Worm (Caenorhabditis elegans): ENCODE data around the gene C48B4.8.

The C48B4.8 gene

DNA sequence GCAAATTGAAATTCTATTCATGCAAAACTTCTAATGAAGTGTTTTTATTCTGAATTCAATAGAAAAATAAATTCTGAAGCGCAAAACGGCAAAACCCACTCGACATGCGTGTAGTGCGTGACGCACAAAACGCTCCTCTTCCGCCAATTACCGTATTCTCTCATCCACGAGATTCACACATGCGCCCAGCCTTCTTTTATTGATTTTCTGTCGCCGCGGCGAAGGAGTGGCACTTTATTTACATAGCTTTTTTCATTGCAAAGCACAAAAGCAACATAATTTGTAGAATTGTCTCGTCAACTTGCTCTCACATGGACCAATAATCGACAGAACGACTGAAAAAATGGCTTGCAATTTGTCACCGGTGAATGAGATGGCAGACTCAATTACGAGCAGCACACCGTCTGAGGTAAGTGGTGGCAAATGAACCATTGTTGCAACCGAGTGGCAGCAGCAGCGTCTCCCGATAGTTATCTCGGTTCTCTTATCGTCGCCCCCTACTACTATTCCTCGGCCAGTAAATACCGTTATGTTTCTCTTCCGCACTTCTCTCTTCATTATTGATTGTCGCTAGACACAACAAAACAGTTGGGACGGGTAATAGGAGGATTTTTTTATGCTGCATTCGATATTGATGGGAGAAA lies 14.9 kb downstream of the C48B4.8 start, which contains the start of gene unc-16 (continued):
- TF ChIP-seq ceh-90 (tag; optimal IDR thresholded peaks at IDR 0.05) (peak; percentile 43), nhr-11 (tag; optimal IDR thresholded peaks at IDR 0.05) (peak; percentile 11), ceh-82 (tag; optimal IDR thresholded peaks at IDR 0.05) (peak; percentile 78 to 92 (median 89)), nhr-28 (tag; optimal IDR thresholded peaks at IDR 0.05) (no peak), nhr-85 (tag) (peak; percentile 88), C34B4.2 (tag; optimal IDR thresholded peaks at IDR 0.05) (no peak), tbx-2 (tag; optimal IDR thresholded peaks at IDR 0.05) (peak; percentile 93), aly-2 (tag; optimal IDR thresholded peaks at IDR 0.05) (peak; percentile 72), unc-130 (tag; optimal IDR thresholded peaks at IDR 0.05) (peak; percentile 88), snu-23 (GFP tag; optimal IDR thresholded peaks at IDR 0.05) (peak; percentile 95), unc-98 (GFP tag; IDR thresholded peaks at IDR 0.05) (no peak), vab-15 (tag; optimal IDR thresholded peaks at IDR 0.05) (no peak)

ce11 chrIII:9544820-9545219 lies 16.2 kb downstream of the C48B4.8 start, which contains the start of gene ZK1098.12:
TSS of gene ZK1098.12 (plus strand) at chrIII:9545120.
- TF ChIP-seq efl-1 (optimal IDR thresholded peaks at IDR 0.05), result no peak
- peak in 1 of 2 experiments; percentile 76 for TF ChIP-seq efl-1 (GFP tag; optimal IDR thresholded peaks at IDR 0.05 in 1 of 2)
- TF ChIP-seq F16B12.6 (tag; optimal IDR thresholded peaks at IDR 0.05), result no peak

ce11 chrIII:9544125-9544524 lies 16.9 kb downstream of the C48B4.8 start, which contains the start of gene ZK1098.9:
TSS of gene ZK1098.9 (plus strand) at chrIII:9544425.
- TF ChIP-seq hpl-2 (GFP tag; optimal IDR thresholded peaks at IDR 0.05), result no peak
- no peak for TF ChIP-seq nhr-85 (tag)
- no peak for TF ChIP-seq hlh-17 (GFP tag; optimal IDR thresholded peaks at IDR 0.05; ENCODE audit: borderline replicate concordance)
- TF ChIP-seq skn-1 (tag; optimal IDR thresholded peaks at IDR 0.05), result no peak
- no peak for TF ChIP-seq nhr-28 (tag; optimal IDR thresholded peaks at IDR 0.05)
- no peak for TF ChIP-seq nhr-84 (tag; optimal IDR thresholded peaks at IDR 0.05)
- no peak for TF ChIP-seq ama-1 (optimal IDR thresholded peaks at IDR 0.05)
- no peak for TF ChIP-seq lin-13 (GFP tag; optimal IDR thresholded peaks at IDR 0.05)

- TF ChIP-seq efl-1 (optimal IDR thresholded peaks at IDR 0.05) (peak; percentile 29 to 70), efl-1 (GFP tag; optimal IDR thresholded peaks at IDR 0.05 in 1 of 2) (peak; percentile 79 to 96), lin-15B (tag; optimal IDR thresholded peaks at IDR 0.05) (peak; percentile 17), F16B12.6 (tag; optimal IDR thresholded peaks at IDR 0.05) (peak; percentile 34), isw-1 (GFP tag; IDR thresholded peaks at IDR 0.05) (no peak), ceh-82 (tag; optimal IDR thresholded peaks at IDR 0.05) (peak in 1 of 3 experiments; percentile 30), dpl-1 (GFP tag; optimal IDR thresholded peaks at IDR 0.05) (peak; percentile 70 to 80 (median 71)), nhr-85 (tag) (peak; percentile 38), unc-130 (tag; optimal IDR thresholded peaks at IDR 0.05) (no peak), snu-23 (GFP tag; optimal IDR thresholded peaks at IDR 0.05) (peak; percentile 28), mep-1 (tag; optimal IDR thresholded peaks at IDR 0.05) (peak; percentile 16), efl-3 (GFP tag; optimal IDR thresholded peaks at IDR 0.05) (no peak), elt-3 (tag; optimal IDR thresholded peaks at IDR 0.05) (peak in 1 of 6 experiments; percentile 24), tbx-2 (tag; optimal IDR thresholded peaks at IDR 0.05) (peak; percentile 21), lin-35 (GFP tag; optimal IDR thresholded peaks at IDR 0.05) (peak; percentile 44 to 90), C16A3.4 (tag; optimal IDR thresholded peaks at IDR 0.05) (peak; percentile 40), fkh-8 (tag; optimal IDR thresholded peaks at IDR 0.05) (no peak), blmp-1 (tag; optimal IDR thresholded peaks at IDR 0.05) (peak; percentile 32), skn-1 (tag; optimal IDR thresholded peaks at IDR 0.05) (peak; percentile 14), nhr-20 (tag; optimal IDR thresholded peaks at IDR 0.05) (peak; percentile 4), lsy-2 (tag; optimal IDR thresholded peaks at IDR 0.05) (peak; percentile 78 to 94)
Measured at ce11 chrIII:9542816-9543215, 18.2 kb downstream of the C48B4.8 start, which contains the start of gene eif-2Balpha. TSS of gene eif-2Balpha (plus strand) at chrIII:9543119.

DNA sequence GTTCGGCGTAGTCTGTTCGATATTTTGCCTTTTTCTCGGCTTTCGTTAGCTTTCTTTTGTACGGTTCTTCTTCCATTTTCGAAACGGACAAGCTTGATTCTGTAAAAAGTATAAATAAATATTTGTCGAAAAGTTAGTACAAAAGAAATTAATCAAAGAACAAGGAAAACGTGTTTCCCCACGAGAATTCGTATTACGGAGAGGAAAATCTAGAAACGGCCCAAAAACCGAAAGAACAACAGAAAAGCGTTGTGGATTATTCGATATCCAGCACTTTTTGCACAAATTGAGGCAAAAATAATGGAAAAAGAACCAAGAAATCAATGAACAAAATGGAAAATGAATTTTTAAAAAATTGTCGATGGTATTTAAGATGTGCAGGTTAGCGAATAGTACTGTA lies 18.8 kb downstream of the C48B4.8 start, which contains the start of gene mut-7:
Gene mut-7 (minus strand): TSS at position 101 of the 400 bp plus-strand sequence.
- TF ChIP-seq pax-3 (tag; optimal IDR thresholded peaks at IDR 0.05), result no peak
- TF ChIP-seq nhr-90 (tag; optimal IDR thresholded peaks at IDR 0.05; ENCODE audit: poor library complexity), result no peak
- TF ChIP-seq Y116A8C.19 (tag; optimal IDR thresholded peaks at IDR 0.05; ENCODE audit: borderline replicate concordance), result no peak
